Fruit fly (Drosophila melanogaster) whole organism, pupa: ENCODE results near the gene CG11590.

Experiments used
- CG10348 ChIP-seq: fragments of 200-800 bp; sonication (Bioruptor generic); IDR thresholded peaks from 2 replicates; pipeline ENCODE4 v1.3.6; 2022; ENCODE audit warnings: missing biosample characterization, missing genetic modification characterization
- CG12605 ChIP-seq: fragments of 200-800 bp; sonication (Bioruptor generic); IDR thresholded peaks from 2 replicates; pipeline ENCODE4 v1.3.6; 2022; ENCODE audit warnings: missing biosample characterization, missing genetic modification characterization
- CG13204 ChIP-seq: fragments of 200-800 bp; sonication (Bioruptor generic); optimal IDR thresholded peaks from 2 replicates; lab custom pipeline; 2018; ENCODE audit warnings: missing biosample characterization, mild to moderate bottlenecking, missing genetic modification characterization, moderate library complexity
- CG14655 ChIP-seq: fragments of 200-800 bp; sonication (Bioruptor generic); optimal IDR thresholded peaks from 3 replicates; lab custom pipeline; 2017; ENCODE audit warnings: mild to moderate bottlenecking, missing biosample characterization, missing genetic modification reagents, missing genetic modification characterization
- CG15710 ChIP-seq: fragments of 200-800 bp; sonication (Bioruptor generic); optimal IDR thresholded peaks from 2 replicates; lab custom pipeline; 2018; ENCODE audit warnings: missing biosample characterization, mild to moderate bottlenecking, missing genetic modification characterization, moderate library complexity
- CG17806 ChIP-seq: fragments of 200-800 bp; sonication (Bioruptor generic); optimal IDR thresholded peaks from 2 replicates; lab custom pipeline; 2018; ENCODE audit warnings: missing biosample characterization, mild to moderate bottlenecking, missing genetic modification characterization, moderate library complexity
- CG32121 ChIP-seq: fragments of 200-800 bp; sonication (Bioruptor generic); IDR thresholded peaks from 2 replicates; pipeline ENCODE4 v1.3.6; 2022; ENCODE audit warnings: missing biosample characterization, missing genetic modification characterization
- CG34367 ChIP-seq: fragments of 200-800 bp; sonication (Bioruptor generic); optimal IDR thresholded peaks from 2 replicates; lab custom pipeline; 2018; ENCODE audit warnings: missing biosample characterization, mild to moderate bottlenecking, missing genetic modification characterization
- CG4496 ChIP-seq: fragments of 200-800 bp; sonication (Bioruptor generic); IDR thresholded peaks from 3 replicates; pipeline ENCODE4 v1.3.6; 2022; ENCODE audit warnings: missing biosample characterization, missing genetic modification characterization
- CG8159 ChIP-seq: fragments of 200-800 bp; sonication (Bioruptor generic); optimal IDR thresholded peaks from 3 replicates; lab custom pipeline; 2018; ENCODE audit warnings: missing biosample characterization, mild to moderate bottlenecking, missing genetic modification characterization, moderate library complexity
- CG8301 ChIP-seq: fragments of 200-800 bp; sonication (Bioruptor generic); optimal IDR thresholded peaks from 2 replicates; lab custom pipeline; 2018; ENCODE audit warnings: missing biosample characterization, mild to moderate bottlenecking, missing genetic modification characterization
- CG9948 ChIP-seq: fragments of 200-800 bp; sonication (Bioruptor generic); optimal IDR thresholded peaks from 2 replicates; lab custom pipeline; 2018; ENCODE audit warnings: missing biosample characterization, mild to moderate bottlenecking, missing genetic modification characterization, moderate library complexity
- D1 ChIP-seq: fragments of 200-800 bp; sonication (Bioruptor generic); optimal IDR thresholded peaks from 2 replicates; lab custom pipeline; 2018; ENCODE audit warnings: missing biosample characterization, mild to moderate bottlenecking, missing genetic modification characterization, moderate library complexity
- EcR ChIP-seq: fragments of 200-800 bp; sonication (Bioruptor generic); optimal IDR thresholded peaks from 3 replicates; lab custom pipeline; 2019; ENCODE audit warnings: missing biosample characterization, missing genetic modification characterization, mild to moderate bottlenecking, moderate library complexity, missing genetic modification reagents
- Ets98B ChIP-seq: fragments of 200-800 bp; sonication (Bioruptor generic); IDR thresholded peaks from 2 replicates; pipeline ENCODE4 v1.3.6; 2022; ENCODE audit warnings: missing biosample characterization, missing genetic modification characterization
- Pif1A ChIP-seq: fragments of 200-800 bp; sonication (Bioruptor generic); optimal IDR thresholded peaks from 3 replicates; lab custom pipeline; 2016; ENCODE audit warnings: missing biosample characterization, missing genetic modification characterization
- Pif1B ChIP-seq: fragments of 200-800 bp; sonication (Bioruptor generic); optimal IDR thresholded peaks from 3 replicates; lab custom pipeline; 2016; ENCODE audit warnings: missing biosample characterization, missing genetic modification characterization
- Snoo ChIP-seq: fragments of 200-800 bp; sonication (Bioruptor generic); optimal IDR thresholded peaks from 3 replicates; lab custom pipeline; 2017; ENCODE audit warnings: missing biosample characterization, mild to moderate bottlenecking, missing genetic modification characterization, inconsistent platforms
- fd96Ca ChIP-seq: fragments of 200-800 bp; sonication (Bioruptor generic); IDR thresholded peaks from 3 replicates; pipeline ENCODE4 v1.3.6; 2022; ENCODE audit warnings: missing biosample characterization, missing genetic modification characterization
- gl ChIP-seq: fragments of 200-800 bp; sonication (Bioruptor generic); optimal IDR thresholded peaks from 2 replicates; lab custom pipeline; 2018; ENCODE audit warnings: missing biosample characterization, mild to moderate bottlenecking, missing genetic modification characterization
- rn ChIP-seq: fragments of 200-800 bp; sonication (Bioruptor generic); IDR thresholded peaks from 2 replicates; pipeline ENCODE4 v1.3.6; 2022; ENCODE audit warnings: missing biosample characterization, missing genetic modification characterization

The CG11590 gene

dm6 chrX:14173654-14174053, 26.3 kb upstream of the CG11590 start:
- no peak for TF ChIP-seq CG17806 (tag; lab: Kevin White, UChicago)
- TF ChIP-seq CG34367: no peak
- no peak for TF ChIP-seq gl (tag; lab: Kevin White, UChicago)
- TF ChIP-seq CG4496 (GFP tag; lab: Robert Waterston, UW): no peak
- TF ChIP-seq CG8159 (tag; lab: Kevin White, UChicago): no peak
- TF ChIP-seq fd96Ca (GFP tag; lab: Robert Waterston, UW): no peak
- TF ChIP-seq CG32121: no peak
- no peak for TF ChIP-seq CG13204 (GFP tag; lab: Kevin White, UChicago)
- no peak for TF ChIP-seq CG14655
- TF ChIP-seq Ets98B: no peak
- no peak for TF ChIP-seq CG8301 (tag; lab: Kevin White, UChicago)
- TF ChIP-seq D1: no peak
- TF ChIP-seq CG12605 (GFP tag; lab: Robert Waterston, UW): no peak
- no peak for TF ChIP-seq CG10348
- no peak for TF ChIP-seq Snoo (tag; lab: Kevin White, UChicago)
- TF ChIP-seq rn (GFP tag; lab: Robert Waterston, UW): no peak

- TF ChIP-seq gl (tag; lab: Kevin White, UChicago) (no peak), CG13204 (GFP tag; lab: Kevin White, UChicago) (peak; percentile 26)
Observed at dm6 chrX:14174456-14174855, 25.5 kb upstream of the CG11590 start, which contains the start of gene CG1368. CG1368 (plus strand) TSS chrX:14174756.

dm6 chrX:14175663-14176062, 24.3 kb upstream of the CG11590 start:
- TF ChIP-seq Pif1B (GFP tag; lab: Kevin White, UChicago) (no peak), CG4496 (GFP tag; lab: Robert Waterston, UW) (no peak), CG32121 (no peak), rn (GFP tag; lab: Robert Waterston, UW) (no peak), CG17806 (tag; lab: Kevin White, UChicago) (no peak)

- TF ChIP-seq D1 (no peak), Snoo (tag; lab: Kevin White, UChicago) (no peak), CG12605 (GFP tag; lab: Robert Waterston, UW) (no peak), CG4496 (GFP tag; lab: Robert Waterston, UW) (no peak), CG13204 (GFP tag; lab: Kevin White, UChicago) (no peak)
Observed at dm6 chrX:14176623-14177022, 23.4 kb upstream of the CG11590 start, which contains the start of gene CG11581. CG11581 (plus strand) TSS chrX:14176923.

dm6 chrX:14180728-14181127, 19.2 kb upstream of the CG11590 start, which contains the start of gene CG11584:
CG11584 (plus strand) TSS chrX:14181028.
- TF ChIP-seq CG32121 (no peak), D1 (no peak), CG9948 (tag; lab: Kevin White, UChicago) (no peak), CG8301 (tag; lab: Kevin White, UChicago) (no peak), CG4496 (GFP tag; lab: Robert Waterston, UW) (no peak), Ets98B (no peak), CG12605 (GFP tag; lab: Robert Waterston, UW) (no peak)

dm6 chrX:14184062-14184611, 15.8 kb upstream of the CG11590 start, which contains the start of gene CG32603:
CG32603 (plus strand) TSS chrX:14184561.
- TF ChIP-seq CG12605 (GFP tag; lab: Robert Waterston, UW): no peak
- no peak for TF ChIP-seq EcR (GFP tag; lab: Kevin White, UChicago)
- no peak for TF ChIP-seq CG10348
- no peak for TF ChIP-seq CG17806 (tag; lab: Kevin White, UChicago)

dm6 chrX:14186953-14187352, 13.0 kb upstream of the CG11590 start, which contains the start of gene CG12481:
CG12481 (plus strand) TSS chrX:14187253.
- no peak for TF ChIP-seq rn (GFP tag; lab: Robert Waterston, UW)
- no peak for TF ChIP-seq CG8159 (tag; lab: Kevin White, UChicago)
- TF ChIP-seq Pif1B (GFP tag; lab: Kevin White, UChicago): no peak
- no peak for TF ChIP-seq CG4496 (GFP tag; lab: Robert Waterston, UW)
- TF ChIP-seq CG15710 (tag; lab: Kevin White, UChicago): no peak
- no peak for TF ChIP-seq Snoo (tag; lab: Kevin White, UChicago)
- TF ChIP-seq EcR (GFP tag; lab: Kevin White, UChicago): no peak
- no peak for TF ChIP-seq CG12605 (GFP tag; lab: Robert Waterston, UW)
- no peak for TF ChIP-seq CG34367
- no peak for TF ChIP-seq CG13204 (GFP tag; lab: Kevin White, UChicago)
- TF ChIP-seq CG8301 (tag; lab: Kevin White, UChicago): no peak
- no peak for TF ChIP-seq CG17806 (tag; lab: Kevin White, UChicago)
- TF ChIP-seq, all 21 proteins: peak for 0

dm6 chrX:14189216-14189615, 10.8 kb upstream of the CG11590 start, which contains the start of gene CG11585:
CG11585 (plus strand) TSS chrX:14189516.
- TF ChIP-seq fd96Ca (GFP tag; lab: Robert Waterston, UW): no peak
- TF ChIP-seq CG10348: no peak
- TF ChIP-seq CG8159 (tag; lab: Kevin White, UChicago): no peak
- no peak for TF ChIP-seq CG13204 (GFP tag; lab: Kevin White, UChicago)
- no peak for TF ChIP-seq CG12605 (GFP tag; lab: Robert Waterston, UW)
- no peak for TF ChIP-seq CG8301 (tag; lab: Kevin White, UChicago)
- no peak for TF ChIP-seq Pif1B (GFP tag; lab: Kevin White, UChicago)
- TF ChIP-seq CG15710 (tag; lab: Kevin White, UChicago): no peak
- no peak for TF ChIP-seq CG4496 (GFP tag; lab: Robert Waterston, UW)
- TF ChIP-seq D1: no peak
- no peak for TF ChIP-seq Pif1A (GFP tag; lab: Kevin White, UChicago)
- no peak for TF ChIP-seq Ets98B
- no peak for TF ChIP-seq CG14655
- TF ChIP-seq Snoo (tag; lab: Kevin White, UChicago): no peak
- no peak for TF ChIP-seq rn (GFP tag; lab: Robert Waterston, UW)
- no peak for TF ChIP-seq CG9948 (tag; lab: Kevin White, UChicago)
- TF ChIP-seq gl (tag; lab: Kevin White, UChicago): no peak
- no peak for TF ChIP-seq CG34367
